Worm (Caenorhabditis elegans) whole organism, mixed stage, embryonic: ENCODE data around the gene C07A9.9.

ENCODE experiments used
- ceh-83 ChIP-seq: fragments of 200-800 bp; sonication (Bioruptor generic); optimal IDR thresholded peaks from 2 replicates; lab custom pipeline; 2018; ENCODE audit warnings: mild to moderate bottlenecking, missing genetic modification characterization, missing compliant biosample characterization
- ham-2 ChIP-seq: fragments of 200-800 bp; sonication (Bioruptor generic); optimal IDR thresholded peaks from 2 replicates; lab custom pipeline; 2018; ENCODE audit warnings: mild to moderate bottlenecking, missing genetic modification characterization, missing compliant biosample characterization
- lsy-2 ChIP-seq: fragments of 150-350 bp; optimal IDR thresholded peaks from 2 replicates; lab custom pipeline; 2014; ENCODE audit warnings: missing biosample characterization, missing genetic modification characterization
- nhr-12 ChIP-seq: fragments of 150-350 bp; optimal IDR thresholded peaks from 2 replicates; lab custom pipeline; 2014; ENCODE audit warnings: missing biosample characterization, missing genetic modification characterization
- sem-2 ChIP-seq: fragments of 200-800 bp; sonication (Bioruptor generic); optimal IDR thresholded peaks from 2 replicates; lab custom pipeline; 2018; ENCODE audit warnings: mild to moderate bottlenecking, missing genetic modification characterization, missing compliant biosample characterization

DNA sequence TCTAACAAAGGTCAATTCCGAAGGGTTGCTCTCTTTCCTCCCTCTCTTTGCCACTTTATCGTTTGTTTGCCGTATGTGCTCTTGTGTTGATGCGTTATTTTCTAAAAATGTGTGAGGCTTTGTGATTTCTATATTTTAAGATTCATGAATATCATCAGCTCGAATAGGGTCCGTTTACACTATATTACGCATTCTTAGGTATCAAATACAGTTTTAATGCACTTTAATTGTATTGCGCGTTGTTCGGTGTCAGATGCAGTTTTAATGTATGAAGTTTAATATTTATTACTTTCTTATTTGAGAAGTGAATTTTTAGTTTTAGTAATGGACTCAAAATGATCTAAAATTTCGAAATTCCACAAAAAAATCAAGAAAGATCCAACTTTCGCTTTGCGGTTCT lies 29.0 kb upstream of the C07A9.9 start, which contains the start of gene bud-31:
- no peak for TF ChIP-seq lsy-2
- TF ChIP-seq ceh-83 (GFP tag; lab: Kevin White, UChicago) = no peak
- TF ChIP-seq sem-2 (GFP tag; lab: Kevin White, UChicago) = no peak
- TF ChIP-seq nhr-12 (tag; lab: Kevin White, UChicago) = no peak
- no peak for TF ChIP-seq ham-2
